Fruit fly (Drosophila melanogaster): ENCODE results near the gene Uxt.

Uxt gene

dm6 chr2L:15249006-15249513 lies 7.3 kb upstream of the Uxt start:
- TF ChIP-seq CG8159 (tag; optimal IDR thresholded peaks at IDR 0.05) (no peak), CG13204 (GFP tag; optimal IDR thresholded peaks at IDR 0.05) (no peak), EcR (GFP tag; optimal IDR thresholded peaks at IDR 0.05) (no peak), Snoo (tag; optimal IDR thresholded peaks at IDR 0.05) (no peak), Pif1B (GFP tag; optimal IDR thresholded peaks at IDR 0.05) (no peak)

dm6 chr2L:15249682-15250081 lies 6.7 kb upstream of the Uxt start:
- no peak for TF ChIP-seq D1 (tag; optimal IDR thresholded peaks at IDR 0.05)
- no peak for TF ChIP-seq Ets98B (GFP tag; IDR thresholded peaks at IDR 0.05)
- TF ChIP-seq EcR (GFP tag; optimal IDR thresholded peaks at IDR 0.05) = no peak
- TF ChIP-seq Pif1B (GFP tag; optimal IDR thresholded peaks at IDR 0.05) = no peak
- TF ChIP-seq CG34367 (tag; optimal IDR thresholded peaks at IDR 0.05) = no peak
- no peak for TF ChIP-seq fd96Ca (GFP tag; IDR thresholded peaks at IDR 0.05)
- no peak for TF ChIP-seq rn (GFP tag; IDR thresholded peaks at IDR 0.05)
- no peak for TF ChIP-seq Pif1A (GFP tag; optimal IDR thresholded peaks at IDR 0.05)
- no peak for TF ChIP-seq Snoo (tag; optimal IDR thresholded peaks at IDR 0.05)
- TF ChIP-seq CG15710 (tag; optimal IDR thresholded peaks at IDR 0.05) = no peak
- TF ChIP-seq CG14655 (GFP tag; optimal IDR thresholded peaks at IDR 0.05) = no peak
- TF ChIP-seq CG9948 (tag; optimal IDR thresholded peaks at IDR 0.05) = no peak
- TF ChIP-seq CG4496 (GFP tag; IDR thresholded peaks at IDR 0.05) = no peak
- TF ChIP-seq CG12605 (GFP tag; IDR thresholded peaks at IDR 0.05) = no peak
- no peak for TF ChIP-seq CG8159 (tag; optimal IDR thresholded peaks at IDR 0.05)
- no peak for TF ChIP-seq CG17806 (tag; optimal IDR thresholded peaks at IDR 0.05)
- TF ChIP-seq CG13204 (GFP tag; optimal IDR thresholded peaks at IDR 0.05) = no peak

DNA sequence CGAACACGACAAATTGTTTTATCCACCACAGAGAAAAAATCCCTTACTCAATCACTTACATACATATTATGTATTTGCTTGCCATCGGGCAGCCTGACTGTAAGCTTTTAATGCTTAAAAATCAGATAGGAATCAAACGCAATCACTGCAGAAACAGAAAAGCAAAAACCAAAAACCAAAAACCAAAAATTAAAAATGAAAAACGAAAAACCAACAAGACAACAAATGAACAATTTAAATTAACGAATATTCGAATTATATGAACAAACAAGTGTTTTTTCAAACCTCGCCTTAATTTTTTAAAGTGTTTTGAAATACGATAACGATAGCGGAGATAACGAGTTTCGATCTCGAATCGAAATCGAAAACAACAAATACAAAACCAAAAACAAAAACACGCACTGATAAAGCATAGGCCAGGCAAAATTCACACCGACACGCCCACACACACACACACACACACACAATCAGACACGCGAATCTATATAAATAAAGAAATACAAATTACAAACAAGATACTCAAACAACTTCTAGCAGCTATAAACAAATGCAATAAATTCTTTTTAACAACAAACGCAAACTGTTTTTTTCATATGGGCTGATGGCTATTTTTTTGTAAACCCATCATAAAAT lies 2.0 kb upstream of the Uxt start:
- peak; percentile 50; the same call in 1 of the 2 replicates for TF ChIP-seq CG12605 (GFP tag; IDR thresholded peaks at IDR 0.05)
- TF ChIP-seq Pif1B (GFP tag; optimal IDR thresholded peaks at IDR 0.05) = peak; percentile 25
- TF ChIP-seq Ets98B (GFP tag; IDR thresholded peaks at IDR 0.05) = peak; percentile 16; the same call in 1 of the 2 replicates
- TF ChIP-seq CG14655 (GFP tag; optimal IDR thresholded peaks at IDR 0.05) = no peak
- TF ChIP-seq CG32121 (GFP tag; IDR thresholded peaks at IDR 0.05) = no peak
- peak; percentile 65; the same call in 2 of the 3 replicates for TF ChIP-seq CG4496 (GFP tag; IDR thresholded peaks at IDR 0.05)
- TF ChIP-seq CG8159 (tag; optimal IDR thresholded peaks at IDR 0.05) = peak; percentile 60
- TF ChIP-seq CG17806 (tag; optimal IDR thresholded peaks at IDR 0.05) = peak; percentile 45
- TF ChIP-seq CG15710 (tag; optimal IDR thresholded peaks at IDR 0.05) = peak; percentile 42
- TF ChIP-seq CG9948 (tag; optimal IDR thresholded peaks at IDR 0.05) = peak; percentile 35
- TF ChIP-seq CG8301 (tag; optimal IDR thresholded peaks at IDR 0.05) = peak; percentile 23

- TF ChIP-seq CG8159 (tag; optimal IDR thresholded peaks at IDR 0.05) (peak; percentile 55), gl (tag; optimal IDR thresholded peaks at IDR 0.05) (peak; percentile 83), D1 (tag; optimal IDR thresholded peaks at IDR 0.05) (peak; percentile 19), CG4496 (GFP tag; IDR thresholded peaks at IDR 0.05) (peak; percentile 77; the same call in 2 of the 3 replicates), CG15710 (tag; optimal IDR thresholded peaks at IDR 0.05) (peak; percentile 59), CG17806 (tag; optimal IDR thresholded peaks at IDR 0.05) (peak; percentile 42), CG10348 (GFP tag; IDR thresholded peaks at IDR 0.05) (no peak), Pif1B (GFP tag; optimal IDR thresholded peaks at IDR 0.05) (peak; percentile 71), Ets98B (GFP tag; IDR thresholded peaks at IDR 0.05) (peak; percentile 87), CG14655 (GFP tag; optimal IDR thresholded peaks at IDR 0.05) (no peak), CG32121 (GFP tag; IDR thresholded peaks at IDR 0.05) (peak; percentile 78), fd96Ca (GFP tag; IDR thresholded peaks at IDR 0.05) (peak; percentile 56; the same call in 2 of the 3 replicates), Pif1A (GFP tag; optimal IDR thresholded peaks at IDR 0.05) (peak; percentile 82), CG13204 (GFP tag; optimal IDR thresholded peaks at IDR 0.05) (peak; percentile 87), rn (GFP tag; IDR thresholded peaks at IDR 0.05) (0 out of 2 replicates have a peak, but pooled peaks have one; percentile 19), CG8301 (tag; optimal IDR thresholded peaks at IDR 0.05) (peak; percentile 50), Snoo (tag; optimal IDR thresholded peaks at IDR 0.05) (peak; percentile 44), CG34367 (tag; optimal IDR thresholded peaks at IDR 0.05) (peak; percentile 60), EcR (GFP tag; optimal IDR thresholded peaks at IDR 0.05) (peak; percentile 65), CG9948 (tag; optimal IDR thresholded peaks at IDR 0.05) (peak; percentile 39), CG12605 (GFP tag; IDR thresholded peaks at IDR 0.05) (peak; percentile 84)
These were observed 8.2 kb downstream of the Uxt start, which contains the start of gene yuri for dm6 chr2L:15264483-15264987. yuri (minus strand) TSS chr2L:15264692.

DNA sequence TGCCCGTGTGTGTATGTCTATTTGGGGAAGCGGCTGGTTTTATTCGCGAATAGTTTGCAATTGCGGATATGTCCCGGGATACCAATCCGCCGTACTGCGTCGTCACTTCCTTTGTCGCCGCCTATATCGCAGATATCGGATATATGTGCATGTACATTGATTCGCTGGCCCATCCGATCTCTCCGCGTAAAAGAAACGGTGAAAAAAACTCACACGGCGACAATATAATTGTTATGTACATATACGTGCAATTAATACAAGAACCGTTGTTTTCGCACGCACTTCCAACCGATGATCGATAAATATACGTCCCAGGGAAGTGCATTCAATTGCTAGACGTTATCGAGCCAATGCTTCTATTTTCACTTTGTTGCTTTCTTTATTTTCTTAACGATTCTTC lies 15.0 kb downstream of the Uxt start:
- no peak for TF ChIP-seq Pif1A (GFP tag; optimal IDR thresholded peaks at IDR 0.05)
- no peak for TF ChIP-seq CG15710 (tag; optimal IDR thresholded peaks at IDR 0.05)
- no peak for TF ChIP-seq rn (GFP tag; IDR thresholded peaks at IDR 0.05)
- no peak for TF ChIP-seq D1 (tag; optimal IDR thresholded peaks at IDR 0.05)
- no peak for TF ChIP-seq CG32121 (GFP tag; IDR thresholded peaks at IDR 0.05)

All from whole organism, pupa.